Fruit fly (Drosophila melanogaster): ENCODE results near the gene Toll-9.

The Toll-9 gene

dm6 chr3L:20384086-20384810, 17.7 kb upstream of the Toll-9 start, which contains the start of the genes CG5498 and fbl (continued):
- TF ChIP-seq CG31627 (GFP tag; optimal IDR thresholded peaks at IDR 0.05) (peak; percentile 81), Blimp-1 (GFP tag; optimal IDR thresholded peaks at IDR 0.05) (peak; percentile 43), Eip78C (GFP tag) (peak; percentile 94), Ets96B (tag; optimal IDR thresholded peaks at IDR 0.05) (peak; percentile 68), Hr4 (GFP tag; optimal IDR thresholded peaks at IDR 0.05) (peak; percentile 70), cyc (GFP tag; optimal IDR thresholded peaks at IDR 0.05) (peak; percentile 69), Sox15 (GFP tag; optimal IDR thresholded peaks at IDR 0.05) (peak; percentile 28), Smox (GFP tag; optimal IDR thresholded peaks at IDR 0.05) (peak; percentile 80), CG3919 (GFP tag; optimal IDR thresholded peaks at IDR 0.05) (peak; percentile 68), fd85E (GFP tag; optimal IDR thresholded peaks at IDR 0.05) (peak; percentile 23), pdm3 (GFP tag; optimal IDR thresholded peaks at IDR 0.05) (peak; percentile 74), svp (GFP tag) (peak; percentile 87), CG6808 (GFP tag; optimal IDR thresholded peaks at IDR 0.05) (peak; percentile 45), Met (GFP tag; optimal IDR thresholded peaks at IDR 0.05) (peak; percentile 78), salr (GFP tag; optimal IDR thresholded peaks at IDR 0.05) (peak in 1 of 2 experiments; percentile 76), achi (GFP tag; optimal IDR thresholded peaks at IDR 0.05) (peak; percentile 77), CG10669 (GFP tag; optimal IDR thresholded peaks at IDR 0.05) (peak; percentile 61), dac (GFP tag; optimal IDR thresholded peaks at IDR 0.05) (peak; percentile 5), Gug (GFP tag; IDR thresholded peaks at IDR 0.05) (0 out of 2 replicates have a peak, but pooled peaks have one; percentile 43), Ets21C (GFP tag; optimal IDR thresholded peaks at IDR 0.05) (peak; percentile 64), CG10631 (GFP tag; optimal IDR thresholded peaks at IDR 0.05) (peak; percentile 80), fd59A (GFP tag; optimal IDR thresholded peaks at IDR 0.05) (peak; percentile 30), fkh (GFP tag; optimal IDR thresholded peaks at IDR 0.05) (peak; percentile 86), Sox14 (GFP tag; optimal IDR thresholded peaks at IDR 0.05) (peak; percentile 79), Eip93F (GFP tag; optimal IDR thresholded peaks at IDR 0.05) (no peak), CG32006 (GFP tag; optimal IDR thresholded peaks at IDR 0.05) (peak; percentile 69), CG16779 (tag; optimal IDR thresholded peaks at IDR 0.05) (no peak)

DNA sequence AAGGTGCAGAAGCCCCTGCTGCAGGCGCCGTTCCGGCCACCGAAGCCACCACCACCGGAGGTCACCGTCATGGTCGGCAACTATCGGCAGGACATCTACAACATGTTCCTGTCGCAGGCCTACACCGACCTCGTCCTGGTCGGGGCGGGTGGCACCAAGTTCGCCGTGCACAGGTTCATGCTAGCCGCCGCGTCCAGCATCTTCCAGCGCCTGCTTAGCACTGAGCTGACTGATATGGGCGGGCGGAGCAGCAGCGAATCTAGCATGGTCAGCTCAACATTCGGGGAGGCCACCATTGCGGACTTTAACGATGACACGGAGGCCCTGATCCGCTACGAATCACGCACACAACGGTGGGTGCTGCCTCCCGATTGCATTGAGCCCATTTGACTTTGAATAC, 13.0 kb upstream of the Toll-9 start:
- TF ChIP-seq CG6808 (GFP tag; optimal IDR thresholded peaks at IDR 0.05) (no peak), fkh (GFP tag; optimal IDR thresholded peaks at IDR 0.05) (no peak), CG6792 (GFP tag; optimal IDR thresholded peaks at IDR 0.05) (no peak), Ets21C (GFP tag; optimal IDR thresholded peaks at IDR 0.05) (no peak), CG7368 (GFP tag; optimal IDR thresholded peaks at IDR 0.05) (no peak), Eip93F (GFP tag; optimal IDR thresholded peaks at IDR 0.05) (no peak), CG15336 (GFP tag; IDR thresholded peaks at IDR 0.05) (no peak), CG8119 (GFP tag; IDR thresholded peaks at IDR 0.05) (no peak), achi (GFP tag; optimal IDR thresholded peaks at IDR 0.05) (no peak)

dm6 chr3L:20376564-20376920, 10.0 kb upstream of the Toll-9 start:
- TF ChIP-seq svp (GFP tag) (peak; percentile 86), fd85E (GFP tag; optimal IDR thresholded peaks at IDR 0.05) (no peak), Eip78C (GFP tag) (peak; percentile 72)

- TF ChIP-seq CG11762 (GFP tag; optimal IDR thresholded peaks at IDR 0.05; ENCODE audit: insufficient read depth) (peak; percentile 78), Ets21C (GFP tag; optimal IDR thresholded peaks at IDR 0.05) (peak; percentile 89), CG7368 (GFP tag; optimal IDR thresholded peaks at IDR 0.05) (peak; percentile 55), CG6808 (GFP tag; optimal IDR thresholded peaks at IDR 0.05) (no peak), CG11294 (GFP tag; IDR thresholded peaks at IDR 0.05) (peak; percentile 52; the same call in 1 of the 2 replicates), achi (GFP tag; optimal IDR thresholded peaks at IDR 0.05) (peak; percentile 86), Sox14 (GFP tag; optimal IDR thresholded peaks at IDR 0.05) (no peak), Blimp-1 (GFP tag; optimal IDR thresholded peaks at IDR 0.05) (peak; percentile 41), CG6854 (GFP tag; optimal IDR thresholded peaks at IDR 0.05) (no peak), Eip78C (GFP tag) (peak; percentile 83), net (GFP tag; optimal IDR thresholded peaks at IDR 0.05) (peak; percentile 41), Ets96B (tag; optimal IDR thresholded peaks at IDR 0.05) (peak; percentile 52), CG34406 (GFP tag; optimal IDR thresholded peaks at IDR 0.05) (peak; percentile 69), Eip75B (GFP tag; optimal IDR thresholded peaks at IDR 0.05) (peak; percentile 77), salr (GFP tag; optimal IDR thresholded peaks at IDR 0.05) (peak in 1 of 2 experiments; percentile 34), CG8319 (GFP tag; optimal IDR thresholded peaks at IDR 0.05) (peak; percentile 78), dac (GFP tag; optimal IDR thresholded peaks at IDR 0.05) (peak; percentile 51), CG6276 (GFP tag; optimal IDR thresholded peaks at IDR 0.05) (no peak), esn (GFP tag; optimal IDR thresholded peaks at IDR 0.05) (peak; percentile 80), CG16779 (tag; optimal IDR thresholded peaks at IDR 0.05) (no peak), Eip93F (GFP tag; optimal IDR thresholded peaks at IDR 0.05) (no peak), CG3919 (GFP tag; optimal IDR thresholded peaks at IDR 0.05) (peak; percentile 76), Hr4 (GFP tag; optimal IDR thresholded peaks at IDR 0.05) (peak; percentile 88), vri (GFP tag; optimal IDR thresholded peaks at IDR 0.05) (no peak)
These were observed 9.5 kb upstream of the Toll-9 start, which contains the start of the genes Ide and RhoBTB for dm6 chr3L:20375878-20376563. TSS of gene Ide (minus strand) at chr3L:20375896. TSS of gene RhoBTB (plus strand) at chr3L:20376242.
